Worm (Caenorhabditis elegans): Measurements from ENCODE around the gene glr-1.

The glr-1 gene

DNA sequence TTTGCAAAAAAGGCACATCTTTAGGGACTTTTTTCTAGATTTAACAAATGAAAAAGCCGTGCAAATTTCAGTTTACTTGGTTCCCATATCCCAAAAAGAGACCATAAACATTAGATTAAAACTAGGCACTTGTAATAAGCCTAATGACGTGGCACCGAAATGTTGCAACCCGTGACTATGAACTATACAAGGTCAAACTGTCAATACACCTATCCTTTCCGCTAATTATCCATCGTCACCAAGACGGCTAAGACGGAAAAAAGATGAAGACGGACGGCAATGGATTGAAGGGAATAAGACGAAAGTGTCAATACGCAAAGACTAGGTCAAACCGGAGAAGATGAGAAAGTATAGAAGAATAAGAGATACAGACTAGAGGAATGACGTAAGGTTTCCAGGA lies 10.5 kb upstream of the glr-1 start:
- TF ChIP-seq ceh-31 (tag; optimal IDR thresholded peaks at IDR 0.05) (no peak), F13H6.1 (tag; optimal IDR thresholded peaks at IDR 0.05) (no peak), ceh-9 (tag; optimal IDR thresholded peaks at IDR 0.05) (no peak), tbx-7 (tag; optimal IDR thresholded peaks at IDR 0.05) (no peak), zip-5 (tag; optimal IDR thresholded peaks at IDR 0.05) (no peak), ets-4 (tag; optimal IDR thresholded peaks at IDR 0.05) (no peak), elt-4 (tag; optimal IDR thresholded peaks at IDR 0.05) (no peak), C08G9.2 (tag; optimal IDR thresholded peaks at IDR 0.05) (no peak), ama-1 (optimal IDR thresholded peaks at IDR 0.05) (no peak), ttx-3 (tag; optimal IDR thresholded peaks at IDR 0.05) (no peak), hlh-15 (tag; optimal IDR thresholded peaks at IDR 0.05) (no peak), ceh-2 (tag; optimal IDR thresholded peaks at IDR 0.05) (no peak), eyg-1 (tag; optimal IDR thresholded peaks at IDR 0.05) (no peak), ref-2 (tag; optimal IDR thresholded peaks at IDR 0.05) (no peak), nfya-1 (tag; optimal IDR thresholded peaks at IDR 0.05) (no peak), unc-86 (tag; optimal IDR thresholded peaks at IDR 0.05) (no peak), C38D4.7 (GFP tag; optimal IDR thresholded peaks at IDR 0.05) (no peak), K09A11.1 (tag; optimal IDR thresholded peaks at IDR 0.05; ENCODE audit: insufficient read depth) (no peak), pat-9 (tag; optimal IDR thresholded peaks at IDR 0.05) (no peak), pax-1 (tag; optimal IDR thresholded peaks at IDR 0.05) (no peak)

DNA sequence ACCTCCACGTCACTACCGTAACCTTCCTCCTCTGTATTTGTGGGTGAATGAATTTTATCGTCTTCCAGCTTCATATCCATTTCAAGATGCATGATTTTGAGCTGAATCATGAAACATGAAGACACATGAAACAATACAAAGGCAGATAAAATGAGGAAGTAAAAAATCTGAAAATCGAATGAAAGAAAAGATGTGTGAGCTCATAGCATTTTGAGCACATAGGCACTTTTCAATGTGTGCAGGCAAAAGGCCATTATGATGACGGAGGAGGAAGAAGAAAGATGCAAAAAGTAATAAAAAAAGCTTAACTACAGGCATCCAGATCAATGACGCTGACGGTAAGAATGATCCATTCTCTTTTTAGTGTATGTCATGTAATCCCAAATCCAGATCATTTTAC lies 9.3 kb upstream of the glr-1 start, which contains the start of gene ztf-30:
ztf-30 (minus strand) TSS at position 101 of the 400 bp plus-strand sequence.
- no peak for TF ChIP-seq ama-1 (optimal IDR thresholded peaks at IDR 0.05)
- no peak for TF ChIP-seq hlh-15 (tag; optimal IDR thresholded peaks at IDR 0.05)
- no peak for TF ChIP-seq K09A11.1 (tag; optimal IDR thresholded peaks at IDR 0.05; ENCODE audit: insufficient read depth)
- no peak for TF ChIP-seq zip-5 (tag; optimal IDR thresholded peaks at IDR 0.05)

ce11 chrIII:8596692-8597091 lies 8.2 kb upstream of the glr-1 start:
- TF ChIP-seq ceh-31 (tag; optimal IDR thresholded peaks at IDR 0.05) = peak; percentile 0
- TF ChIP-seq odd-2 (tag; optimal IDR thresholded peaks at IDR 0.05) = no peak

- no peak for TF ChIP-seq ceh-9 (tag; optimal IDR thresholded peaks at IDR 0.05)
- TF ChIP-seq pha-4 (tag; optimal IDR thresholded peaks at IDR 0.05) = no peak
Measured at ce11 chrIII:8594088-8594487, 5.6 kb upstream of the glr-1 start.

- TF ChIP-seq eyg-1 (tag; optimal IDR thresholded peaks at IDR 0.05) (no peak), che-1 (tag; optimal IDR thresholded peaks at IDR 0.05) (no peak), ztf-16 (tag; optimal IDR thresholded peaks at IDR 0.05) (no peak), odd-2 (tag; optimal IDR thresholded peaks at IDR 0.05) (no peak), ceh-34 (tag; optimal IDR thresholded peaks at IDR 0.05) (no peak), fax-1 (tag; optimal IDR thresholded peaks at IDR 0.05) (no peak), hlh-15 (tag; optimal IDR thresholded peaks at IDR 0.05) (no peak), fkh-10 (GFP tag; optimal IDR thresholded peaks at IDR 0.05) (no peak), C08G9.2 (tag; optimal IDR thresholded peaks at IDR 0.05) (no peak), elt-2 (tag; optimal IDR thresholded peaks at IDR 0.05) (no peak), npax-4 (tag; optimal IDR thresholded peaks at IDR 0.05) (no peak), hlh-13 (GFP tag; optimal IDR thresholded peaks at IDR 0.05) (no peak), ceh-24 (tag; optimal IDR thresholded peaks at IDR 0.05) (no peak), pat-9 (tag; optimal IDR thresholded peaks at IDR 0.05) (no peak), ceh-6 (GFP tag; optimal IDR thresholded peaks at IDR 0.05) (no peak), hlh-30 (tag; optimal IDR thresholded peaks at IDR 0.05; ENCODE audit: insufficient read depth) (no peak)
Measured at ce11 chrIII:8593620-8594019, 5.2 kb upstream of the glr-1 start, which contains the start of gene C06E1.7. Gene C06E1.7 (minus strand): TSS chrIII:8593720.

DNA sequence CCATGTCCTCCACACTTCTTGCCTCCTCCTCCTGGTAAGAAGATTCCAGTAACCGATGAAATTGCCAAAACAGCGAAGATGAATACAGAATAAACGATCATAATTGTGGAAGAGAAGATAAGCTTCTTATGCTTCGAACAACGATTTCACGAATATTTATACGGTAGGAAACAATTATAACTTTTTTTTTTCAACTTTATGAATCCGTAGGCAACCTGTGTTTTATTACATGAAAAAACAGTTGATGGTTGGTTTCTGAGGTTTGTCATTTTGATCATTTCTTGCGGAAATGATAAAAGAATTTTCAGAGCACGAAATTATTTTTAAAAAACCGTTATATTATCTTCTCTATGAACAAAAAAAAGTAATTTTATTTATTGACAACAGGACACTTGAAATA lies 2.4 kb upstream of the glr-1 start, which contains the start of gene fipr-16:
fipr-16 (minus strand) TSS at position 101 of the 400 bp plus-strand sequence.
- TF ChIP-seq sox-2 (GFP tag; IDR thresholded peaks at IDR 0.05) = no peak
- TF ChIP-seq ceh-19 (GFP tag; optimal IDR thresholded peaks at IDR 0.05) = no peak
- TF ChIP-seq T23F11.4 (GFP tag; optimal IDR thresholded peaks at IDR 0.05) = no peak
- no peak for TF ChIP-seq ama-1 (optimal IDR thresholded peaks at IDR 0.05)
- TF ChIP-seq C38D4.7 (GFP tag; optimal IDR thresholded peaks at IDR 0.05) = no peak
- no peak for TF ChIP-seq hlh-15 (tag; optimal IDR thresholded peaks at IDR 0.05)
- no peak for TF ChIP-seq sdc-2 (tag; optimal IDR thresholded peaks at IDR 0.05)
- no peak for TF ChIP-seq che-1 (tag; optimal IDR thresholded peaks at IDR 0.05)
- TF ChIP-seq fkh-6 (tag; optimal IDR thresholded peaks at IDR 0.05) = no peak
- TF ChIP-seq tbx-2 (tag; optimal IDR thresholded peaks at IDR 0.05) = no peak
- no peak for TF ChIP-seq tbx-7 (tag; optimal IDR thresholded peaks at IDR 0.05)
- TF ChIP-seq ceh-9 (tag; optimal IDR thresholded peaks at IDR 0.05) = no peak
- no peak for TF ChIP-seq ttx-3 (tag; optimal IDR thresholded peaks at IDR 0.05)
